Worm (Caenorhabditis elegans) whole organism, L3 larva: ENCODE measurements around the gene fbxb-108.

Experiments used
- R02D3.7 ChIP-seq: fragments of 150-350 bp; optimal IDR thresholded peaks from 2 replicates; lab custom pipeline; 2014; ENCODE audit warnings: missing biosample characterization, missing genetic modification characterization
- ama-1 ChIP-seq: fragments of 150-350 bp; optimal IDR thresholded peaks from 2 replicates; lab custom pipeline; 2018
- ceh-16 ChIP-seq: sonication (generic microtip); optimal IDR thresholded peaks from 2 replicates; lab custom pipeline; 2017; ENCODE audit warnings: missing biosample characterization, missing genetic modification characterization
- ceh-28 ChIP-seq: fragments of 150-350 bp; optimal IDR thresholded peaks from 2 replicates; lab custom pipeline; 2014; ENCODE audit warnings: missing biosample characterization, missing genetic modification reagents, missing genetic modification characterization
- ceh-82 ChIP-seq: fragments of 150-350 bp; optimal IDR thresholded peaks from 2 replicates; lab custom pipeline; 2014; ENCODE audit warnings: missing biosample characterization, missing genetic modification characterization
- ceh-9 ChIP-seq: sonication (generic microtip); optimal IDR thresholded peaks from 2 replicates; lab custom pipeline; 2018; ENCODE audit warnings: missing biosample characterization, missing genetic modification characterization
- egl-27 ChIP-seq: sonication (generic microtip); optimal IDR thresholded peaks from 4 replicates; lab custom pipeline; 2017; ENCODE audit warnings: missing biosample characterization, missing genetic modification reagents, missing genetic modification characterization
- elt-1 ChIP-seq: fragments of 150-350 bp; optimal IDR thresholded peaks from 2 replicates; lab custom pipeline; 2014; ENCODE audit warnings: missing biosample characterization, missing genetic modification characterization
- elt-2 ChIP-seq: sonication (generic microtip); optimal IDR thresholded peaks from 2 replicates; lab custom pipeline; 2016; ENCODE audit warnings: missing genetic modification reagents, mild to moderate bottlenecking, missing genetic modification characterization, missing compliant biosample characterization
- elt-3 ChIP-seq, 3 experiments: fragments of 150-350 bp in 1 of 3; sonication (generic microtip) in 2 of 3; optimal IDR thresholded peaks; 2 replicates in 2 of 3; 4 replicates in 1 of 3; lab custom pipeline; 2014 to 2017; ENCODE audit warnings: missing biosample characterization in 3 of 3, missing genetic modification characterization in 3 of 3
- eor-1 ChIP-seq, 2 experiments: fragments of 150-350 bp; optimal IDR thresholded peaks; 2 replicates each; lab custom pipeline; 2014 to 2018; ENCODE audit warnings: missing biosample characterization in 2 of 2, missing genetic modification characterization in 2 of 2
- fkh-2 ChIP-seq: fragments of 150-350 bp; optimal IDR thresholded peaks from 2 replicates; lab custom pipeline; 2014; ENCODE audit warnings: missing biosample characterization, missing genetic modification reagents, missing genetic modification characterization
- jun-1 ChIP-seq: fragments of 150-350 bp; optimal IDR thresholded peaks from 2 replicates; lab custom pipeline; 2014; ENCODE audit warnings: missing biosample characterization, missing genetic modification reagents, missing genetic modification characterization
- lin-15B ChIP-seq: fragments of 150-350 bp; optimal IDR thresholded peaks from 2 replicates; lab custom pipeline; 2014; ENCODE audit warnings: missing biosample characterization, missing genetic modification characterization
- lin-39 ChIP-seq: fragments of 150-350 bp; optimal IDR thresholded peaks from 2 replicates; lab custom pipeline; 2018; ENCODE audit warnings: missing biosample characterization, missing genetic modification reagents, missing genetic modification characterization
- mml-1 ChIP-seq: fragments of 150-350 bp; sonication (generic microtip); optimal IDR thresholded peaks from 3 replicates; lab custom pipeline; 2014; ENCODE audit warnings: missing biosample characterization, missing genetic modification characterization
- nfya-1 ChIP-seq: sonication (generic microtip); optimal IDR thresholded peaks from 2 replicates; lab custom pipeline; 2017; ENCODE audit warnings: missing genetic modification characterization, mild to moderate bottlenecking, missing compliant biosample characterization, antibody characterized with exemption, moderate library complexity; ENCODE audit not compliant: insufficient read depth
- nhr-12 ChIP-seq: fragments of 150-350 bp; optimal IDR thresholded peaks from 2 replicates; lab custom pipeline; 2014; ENCODE audit warnings: missing biosample characterization, missing genetic modification characterization
- nhr-23 ChIP-seq: fragments of 150-350 bp; optimal IDR thresholded peaks from 2 replicates; lab custom pipeline; 2014; ENCODE audit warnings: missing biosample characterization, missing genetic modification reagents, missing genetic modification characterization
- nhr-237 ChIP-seq: fragments of 150-350 bp; optimal IDR thresholded peaks from 2 replicates; lab custom pipeline; 2014; ENCODE audit warnings: missing biosample characterization, missing genetic modification characterization
- nhr-25 ChIP-seq: sonication (generic microtip); optimal IDR thresholded peaks from 2 replicates; lab custom pipeline; 2017; ENCODE audit warnings: missing biosample characterization, missing genetic modification characterization
- nhr-28 ChIP-seq: fragments of 150-350 bp; optimal IDR thresholded peaks from 2 replicates; lab custom pipeline; 2014; ENCODE audit warnings: missing biosample characterization, missing genetic modification characterization
- nhr-43 ChIP-seq: sonication (generic microtip); optimal IDR thresholded peaks from 2 replicates; lab custom pipeline; 2016; ENCODE audit warnings: mild to moderate bottlenecking, missing genetic modification characterization, missing compliant biosample characterization; ENCODE audit not compliant: poor library complexity, severe bottlenecking
- nhr-67 ChIP-seq: fragments of 150-350 bp; optimal IDR thresholded peaks from 2 replicates; lab custom pipeline; 2014; ENCODE audit warnings: missing biosample characterization, missing genetic modification characterization
- nhr-77 ChIP-seq: fragments of 150-350 bp; optimal IDR thresholded peaks from 2 replicates; lab custom pipeline; 2014; ENCODE audit warnings: missing biosample characterization, missing genetic modification characterization
- pha-4 ChIP-seq: fragments of 150-350 bp; optimal IDR thresholded peaks from 2 replicates; lab custom pipeline; 2014; ENCODE audit warnings: missing biosample characterization, missing genetic modification reagents, missing genetic modification characterization
- pqm-1 ChIP-seq: fragments of 150-350 bp; optimal IDR thresholded peaks from 2 replicates; lab custom pipeline; 2017; ENCODE audit warnings: missing biosample characterization, missing genetic modification characterization, inconsistent platforms
- sea-2 ChIP-seq: fragments of 150-350 bp; sonication (generic microtip); optimal IDR thresholded peaks from 4 replicates; lab custom pipeline; 2014; ENCODE audit warnings: missing biosample characterization, missing genetic modification reagents, missing genetic modification characterization
- snpc-4 ChIP-seq: fragments of 150-350 bp; optimal IDR thresholded peaks from 2 replicates; lab custom pipeline; 2014; ENCODE audit warnings: missing biosample characterization, missing genetic modification characterization
- unc-39 ChIP-seq: sonication (generic microtip); optimal IDR thresholded peaks from 4 replicates; lab custom pipeline; 2017; ENCODE audit warnings: missing biosample characterization, missing genetic modification characterization
- unc-62 ChIP-seq: fragments of 150-350 bp; sonication (generic microtip); optimal IDR thresholded peaks from 4 replicates; lab custom pipeline; 2014; ENCODE audit warnings: missing biosample characterization, missing genetic modification reagents, missing genetic modification characterization
- zag-1 ChIP-seq: fragments of 150-350 bp; optimal IDR thresholded peaks from 2 replicates; lab custom pipeline; 2014; ENCODE audit warnings: missing biosample characterization, missing genetic modification characterization

The fbxb-108 gene

DNA sequence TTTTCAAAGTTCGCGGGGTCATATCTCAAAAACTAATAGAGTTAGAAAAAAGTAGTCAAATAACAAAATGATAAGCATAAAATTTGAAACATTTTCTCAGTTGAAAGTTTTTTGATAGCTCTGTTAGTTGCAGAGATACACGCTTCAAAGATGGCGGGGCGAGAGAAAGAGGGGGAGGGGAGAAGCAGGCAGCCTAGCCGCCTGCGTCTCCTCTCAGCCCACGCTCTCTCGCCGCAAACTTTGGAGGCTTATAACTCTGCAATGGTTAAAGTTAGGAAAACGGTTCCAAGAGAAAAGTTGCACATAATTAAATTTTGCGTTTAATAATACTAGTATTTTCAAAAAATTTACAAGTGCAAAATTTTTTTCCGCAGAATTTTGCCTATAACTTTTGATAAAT lies 37.0 kb downstream of the fbxb-108 start:
- no peak for TF ChIP-seq egl-27 (tag; lab: Kevin White, UChicago)
- TF ChIP-seq ceh-9 (tag; lab: Kevin White, UChicago) = no peak
- TF ChIP-seq eor-1 (tag; optimal IDR thresholded peaks at IDR 0.05; lab: Kevin White, UChicago) = no peak
- TF ChIP-seq sea-2 (GFP tag; lab: Kevin White, UChicago) = no peak
- no peak for TF ChIP-seq unc-39 (tag; lab: Kevin White, UChicago)
- TF ChIP-seq, all 47 proteins: peak for 0

DNA sequence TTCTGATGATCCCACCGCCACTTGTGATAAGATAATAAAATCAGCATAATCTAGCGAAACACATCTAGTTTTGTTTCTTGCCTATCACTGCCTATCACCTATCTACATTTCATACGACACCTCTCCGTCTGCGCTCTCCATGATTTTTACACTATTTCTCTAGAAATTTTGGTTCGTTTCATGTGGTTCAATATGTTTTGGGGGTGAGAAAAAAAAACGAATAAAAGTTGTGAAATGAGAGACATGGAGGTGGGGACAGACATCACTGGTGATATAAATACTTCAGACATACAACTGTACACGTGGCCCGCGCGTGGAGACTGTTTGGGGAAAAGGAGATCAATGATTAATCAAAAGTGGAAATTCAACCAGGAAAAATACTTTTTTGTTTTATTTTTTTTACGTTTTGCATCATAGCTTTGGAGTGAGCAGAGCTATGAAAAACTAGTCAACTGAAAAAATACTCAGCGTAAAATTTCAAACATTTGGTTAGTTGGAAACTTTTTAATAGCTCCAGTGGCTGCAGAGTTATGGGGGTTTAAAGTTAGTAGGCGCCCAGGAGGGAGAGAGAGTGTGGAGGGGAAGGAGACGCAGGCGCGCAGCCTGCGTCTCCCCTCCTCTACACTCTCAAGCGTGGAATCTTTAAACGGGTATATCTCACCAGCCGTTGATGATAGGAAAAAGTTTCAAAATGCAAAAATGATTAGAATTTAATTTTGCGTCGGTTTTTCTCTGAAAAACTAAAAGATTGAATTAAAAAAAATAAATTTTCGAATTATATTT lies 38.2 kb downstream of the fbxb-108 start:
- TF ChIP-seq ama-1 (lab: Kevin White, UChicago) (no peak), nfya-1 (tag; lab: Kevin White, UChicago) (no peak), jun-1 (tag; lab: Kevin White, UChicago) (no peak), nhr-237 (tag; lab: Kevin White, UChicago) (no peak), mml-1 (peak; percentile 37), nhr-77 (no peak), fkh-2 (tag; lab: Kevin White, UChicago) (no peak), egl-27 (tag; lab: Kevin White, UChicago) (no peak), nhr-43 (tag; lab: Kevin White, UChicago) (peak; percentile 15), unc-62 (no peak), ceh-82 (tag; lab: Kevin White, UChicago) (no peak), elt-3 (tag; optimal IDR thresholded peaks at IDR 0.05; lab: Kevin White, UChicago) (peak in 1 of 3 experiments; percentile 30), nhr-67 (tag; lab: Kevin White, UChicago) (no peak), zag-1 (tag; lab: Kevin White, UChicago) (no peak), sea-2 (GFP tag; lab: Kevin White, UChicago) (no peak), lin-39 (no peak), nhr-12 (tag; lab: Kevin White, UChicago) (no peak), pqm-1 (tag; lab: Kevin White, UChicago) (peak; percentile 64), R02D3.7 (tag; lab: Kevin White, UChicago) (no peak), elt-2 (peak; percentile 89), ceh-9 (tag; lab: Kevin White, UChicago) (no peak), nhr-25 (tag; lab: Kevin White, UChicago) (peak; percentile 18), nhr-23 (tag; lab: Kevin White, UChicago) (no peak), ceh-16 (tag; lab: Kevin White, UChicago) (no peak)

DNA sequence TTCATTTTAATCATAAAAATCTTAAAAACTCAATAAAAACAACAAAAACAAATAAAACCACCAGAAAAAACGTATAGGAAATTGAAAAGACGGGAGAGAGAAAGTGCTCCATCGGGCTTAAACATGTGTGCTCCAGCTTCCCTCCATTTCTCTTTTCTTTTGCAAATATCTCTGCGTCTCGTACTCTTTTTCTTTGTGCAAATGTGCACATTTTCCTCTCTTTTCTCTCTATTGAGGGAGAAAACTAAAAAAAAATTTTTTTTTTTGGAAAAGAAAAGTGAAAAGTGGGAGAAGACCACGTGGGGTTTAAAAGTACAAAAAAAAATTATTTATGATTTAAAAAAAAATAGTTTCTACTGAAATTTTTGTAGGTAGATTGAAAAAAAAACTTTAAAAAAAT lies 39.5 kb downstream of the fbxb-108 start:
- TF ChIP-seq pha-4 (peak; percentile 63), elt-1 (tag; lab: Kevin White, UChicago) (no peak), lin-15B (tag; lab: Kevin White, UChicago) (peak; percentile 4), nfya-1 (tag; lab: Kevin White, UChicago) (peak; percentile 67)

DNA sequence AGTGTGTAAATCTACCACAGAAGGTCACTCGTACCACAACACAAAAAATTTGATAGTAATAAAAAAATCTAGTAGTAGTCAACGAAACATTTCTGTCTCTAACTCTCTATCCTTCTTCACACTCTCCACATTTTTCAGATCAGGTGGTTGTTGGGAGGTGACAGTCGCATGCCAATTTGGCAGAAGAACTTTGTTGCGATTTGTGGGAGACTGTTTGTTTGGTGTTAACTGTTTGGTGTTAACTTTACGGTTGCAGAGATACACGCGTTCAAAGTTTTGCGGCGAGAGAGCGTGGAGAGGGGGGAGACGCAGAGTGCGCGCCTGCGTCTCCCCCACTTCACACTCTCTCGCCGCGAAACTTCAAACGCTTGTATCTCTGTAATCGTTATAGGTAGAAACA lies 40.2 kb downstream of the fbxb-108 start:
- TF ChIP-seq pha-4 = peak; percentile 42
- TF ChIP-seq nfya-1 (tag; lab: Kevin White, UChicago) = no peak
- no peak for TF ChIP-seq nhr-12 (tag; lab: Kevin White, UChicago)
- peak; percentile 8 for TF ChIP-seq elt-2

DNA sequence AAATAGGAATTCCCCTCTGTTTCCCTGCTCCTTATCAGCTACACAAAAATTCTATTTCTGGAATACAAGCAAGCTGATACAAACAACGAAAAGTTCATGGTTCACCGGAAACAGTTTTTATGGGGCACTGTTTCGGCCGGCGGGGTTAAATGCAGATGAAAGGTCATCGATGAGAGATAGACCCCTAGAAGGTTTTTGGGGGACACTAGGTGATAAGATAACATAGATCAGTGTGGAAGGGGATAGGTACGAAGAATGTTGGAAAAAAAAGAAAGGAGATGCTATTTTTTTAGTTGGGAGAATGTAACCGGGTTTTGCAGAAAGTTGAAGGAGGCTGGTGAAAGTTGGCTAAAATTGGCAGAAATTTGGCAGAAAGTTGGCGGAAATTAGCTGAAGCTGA lies 40.8 kb downstream of the fbxb-108 start:
- TF ChIP-seq eor-1 (tag; optimal IDR thresholded peaks at IDR 0.05; lab: Kevin White, UChicago) (no peak), nhr-28 (tag; lab: Kevin White, UChicago) (no peak), nhr-23 (tag; lab: Kevin White, UChicago) (peak; percentile 33), snpc-4 (tag; lab: Kevin White, UChicago) (no peak), zag-1 (tag; lab: Kevin White, UChicago) (no peak), unc-39 (tag; lab: Kevin White, UChicago) (no peak), nfya-1 (tag; lab: Kevin White, UChicago) (no peak), elt-3 (tag; optimal IDR thresholded peaks at IDR 0.05; lab: Kevin White, UChicago) (peak in 1 of 3 experiments; percentile 64), ceh-28 (tag; lab: Kevin White, UChicago) (no peak), ceh-9 (tag; lab: Kevin White, UChicago) (no peak), lin-39 (no peak)
